Worm (Caenorhabditis elegans): ENCODE measurements around the gene glb-29.

glb-29 gene

ce11 chrII:12050607-12051006 lies 41.7 kb downstream of the glb-29 start (continued):
- TF ChIP-seq nhr-102 (tag; optimal IDR thresholded peaks at IDR 0.05) (no peak), cey-2 (tag; optimal IDR thresholded peaks at IDR 0.05; ENCODE audit: borderline replicate concordance, insufficient read depth) (no peak), lin-1 (GFP tag; IDR thresholded peaks at IDR 0.05) (no peak), nhr-237 (tag; optimal IDR thresholded peaks at IDR 0.05) (no peak), ztf-7 (tag; optimal IDR thresholded peaks at IDR 0.05) (peak; percentile 53), lsy-2 (tag; optimal IDR thresholded peaks at IDR 0.05) (peak in 1 of 2 experiments; percentile 53), daf-8 (GFP tag; IDR thresholded peaks at IDR 0.05) (no peak), ctbp-1 (GFP tag; IDR thresholded peaks at IDR 0.05) (no peak), ama-1 (optimal IDR thresholded peaks at IDR 0.05) (no peak), spr-1 (tag; optimal IDR thresholded peaks at IDR 0.05) (no peak), ZK337.2 (GFP tag; IDR thresholded peaks at IDR 0.05) (no peak), F49E8.2 (tag; optimal IDR thresholded peaks at IDR 0.05; ENCODE audit: borderline replicate concordance) (no peak), dmd-6 (GFP tag; IDR thresholded peaks at IDR 0.05) (peak; percentile 43), madf-9 (GFP tag; conservative IDR thresholded peaks at IDR 0.05) (no peak), mep-1 (tag; optimal IDR thresholded peaks at IDR 0.05) (no peak), ces-1 (GFP tag; optimal IDR thresholded peaks at IDR 0.05) (no peak), F10B5.3 (tag; optimal IDR thresholded peaks at IDR 0.05) (no peak), ZK546.5 (tag; optimal IDR thresholded peaks at IDR 0.05) (no peak), nhr-11 (tag; optimal IDR thresholded peaks at IDR 0.05) (no peak), Y5F2A.4 (GFP tag; optimal IDR thresholded peaks at IDR 0.05) (no peak), spr-3 (GFP tag; optimal IDR thresholded peaks at IDR 0.05) (no peak), daf-16 (GFP tag; optimal IDR thresholded peaks at IDR 0.05) (no peak), daf-16 (tag; optimal IDR thresholded peaks at IDR 0.05) (peak; percentile 26), rbr-2 (tag; optimal IDR thresholded peaks at IDR 0.05) (no peak), zip-11 (GFP tag; IDR thresholded peaks at IDR 0.05) (no peak), fkh-10 (GFP tag; optimal IDR thresholded peaks at IDR 0.05) (no peak), F37D6.2 (tag; optimal IDR thresholded peaks at IDR 0.05) (no peak), sdz-12 (GFP tag; optimal IDR thresholded peaks at IDR 0.05) (no peak), zip-2 (tag; optimal IDR thresholded peaks at IDR 0.05) (no peak), hlh-30 (tag; optimal IDR thresholded peaks at IDR 0.05; ENCODE audit: insufficient read depth) (peak; percentile 87), hlh-11 (tag; optimal IDR thresholded peaks at IDR 0.05) (peak; percentile 57), R02D3.7 (tag; optimal IDR thresholded peaks at IDR 0.05) (no peak), unc-39 (tag; optimal IDR thresholded peaks at IDR 0.05) (no peak), fos-1 (tag; optimal IDR thresholded peaks at IDR 0.05) (no peak), nhr-6 (tag; optimal IDR thresholded peaks at IDR 0.05) (peak; percentile 26), hif-1 (tag; optimal IDR thresholded peaks at IDR 0.05) (peak in 1 of 2 experiments; percentile 90), mxl-3 (GFP tag; optimal IDR thresholded peaks at IDR 0.05) (no peak), snpc-1.2 (GFP tag; IDR thresholded peaks at IDR 0.05) (no peak), dmd-9 (GFP tag; IDR thresholded peaks at IDR 0.05) (no peak), mdl-1 (tag; optimal IDR thresholded peaks at IDR 0.05) (peak in 1 of 2 experiments; percentile 84), dve-1 (tag; optimal IDR thresholded peaks at IDR 0.05; ENCODE audit: insufficient read depth) (peak; percentile 32), nhr-42 (GFP tag; IDR thresholded peaks at IDR 0.05) (no peak), ceh-20 (GFP tag; IDR thresholded peaks at IDR 0.05) (no peak), nhr-48 (tag; optimal IDR thresholded peaks at IDR 0.05) (no peak), attf-4 (tag; optimal IDR thresholded peaks at IDR 0.05) (no peak), skn-1 (tag; optimal IDR thresholded peaks at IDR 0.05) (no peak), nhr-10 (tag; optimal IDR thresholded peaks at IDR 0.05) (no peak), lin-29 (GFP tag; IDR thresholded peaks at IDR 0.05) (no peak)

Data from whole organism, L4 larva.